Worm (Caenorhabditis elegans) whole organism, L2 larva: ENCODE results near the gene H04D03.7.

Experiments used
- C34F6.9 ChIP-seq: fragments of 150-350 bp; optimal IDR thresholded peaks from 2 replicates; lab custom pipeline; 2014; ENCODE audit warnings: missing biosample characterization, missing genetic modification characterization
- F13H6.1 ChIP-seq: sonication (generic microtip); optimal IDR thresholded peaks from 2 replicates; lab custom pipeline; 2016; ENCODE audit warnings: missing genetic modification characterization, missing compliant biosample characterization
- R02D3.7 ChIP-seq: fragments of 150-350 bp; optimal IDR thresholded peaks from 2 replicates; lab custom pipeline; 2014; ENCODE audit warnings: missing biosample characterization, missing genetic modification characterization
- Y55F3AM.14 ChIP-seq: fragments of 200-800 bp; sonication (Bioruptor generic); optimal IDR thresholded peaks from 2 replicates; lab custom pipeline; 2018; ENCODE audit warnings: mild to moderate bottlenecking, missing genetic modification characterization, missing compliant biosample characterization
- ZK546.5 ChIP-seq: sonication (generic microtip); optimal IDR thresholded peaks from 2 replicates; lab custom pipeline; 2017; ENCODE audit warnings: missing biosample characterization, missing genetic modification characterization
- alr-1 ChIP-seq: fragments of 150-350 bp; optimal IDR thresholded peaks from 2 replicates; lab custom pipeline; 2014; ENCODE audit warnings: missing biosample characterization, missing genetic modification characterization
- aly-2 ChIP-seq: fragments of 150-350 bp; optimal IDR thresholded peaks from 2 replicates; lab custom pipeline; 2014; ENCODE audit warnings: missing biosample characterization, missing genetic modification characterization
- ama-1 ChIP-seq: fragments of 150-350 bp; optimal IDR thresholded peaks from 2 replicates; lab custom pipeline; 2018; ENCODE audit warnings: inconsistent platforms
- blmp-1 ChIP-seq: sonication (generic microtip); optimal IDR thresholded peaks from 2 replicates; lab custom pipeline; 2017; ENCODE audit warnings: missing genetic modification characterization, mild to moderate bottlenecking, missing compliant biosample characterization, antibody characterized with exemption, moderate library complexity; ENCODE audit not compliant: insufficient read depth
- ceh-16 ChIP-seq: fragments of 150-350 bp; optimal IDR thresholded peaks from 2 replicates; lab custom pipeline; 2014; ENCODE audit warnings: missing biosample characterization, missing genetic modification characterization
- ceh-82 ChIP-seq: fragments of 150-350 bp; optimal IDR thresholded peaks from 2 replicates; lab custom pipeline; 2014; ENCODE audit warnings: missing biosample characterization, missing genetic modification characterization
- crh-2 ChIP-seq: sonication (generic microtip); optimal IDR thresholded peaks from 2 replicates; lab custom pipeline; 2017; ENCODE audit warnings: missing biosample characterization, missing genetic modification characterization
- dmd-4 ChIP-seq: sonication (generic microtip); optimal IDR thresholded peaks from 2 replicates; lab custom pipeline; 2017; ENCODE audit warnings: missing biosample characterization, missing genetic modification characterization
- egl-27 ChIP-seq: sonication (generic microtip); optimal IDR thresholded peaks from 3 replicates; lab custom pipeline; 2017; ENCODE audit warnings: missing biosample characterization, missing genetic modification reagents, missing genetic modification characterization
- elt-1 ChIP-seq: fragments of 150-350 bp; optimal IDR thresholded peaks from 2 replicates; lab custom pipeline; 2014; ENCODE audit warnings: missing biosample characterization, missing genetic modification characterization
- elt-3 ChIP-seq: sonication (generic microtip); optimal IDR thresholded peaks from 2 replicates; lab custom pipeline; 2017; ENCODE audit warnings: missing biosample characterization, missing genetic modification characterization
- fos-1 ChIP-seq: fragments of 150-350 bp; optimal IDR thresholded peaks from 2 replicates; lab custom pipeline; 2014; ENCODE audit warnings: missing biosample characterization, missing genetic modification characterization
- gmeb-1 ChIP-seq: fragments of 150-350 bp; optimal IDR thresholded peaks from 2 replicates; lab custom pipeline; 2014; ENCODE audit warnings: missing biosample characterization, missing genetic modification characterization
- lin-11 ChIP-seq: fragments of 150-350 bp; sonication (generic microtip); optimal IDR thresholded peaks from 2 replicates; lab custom pipeline; 2014; ENCODE audit warnings: missing biosample characterization, missing genetic modification characterization, inconsistent platforms, mixed read lengths
- lin-13 ChIP-seq: fragments of 150-350 bp; optimal IDR thresholded peaks from 2 replicates; lab custom pipeline; 2014; ENCODE audit warnings: missing biosample characterization, missing genetic modification reagents, missing genetic modification characterization
- lin-39 ChIP-seq: fragments of 150-350 bp; optimal IDR thresholded peaks from 2 replicates; lab custom pipeline; 2014; ENCODE audit warnings: missing biosample characterization, missing genetic modification reagents, missing genetic modification characterization
- lsy-2 ChIP-seq, 2 experiments: fragments of 150-350 bp in 1 of 2; sonication (generic microtip) in 1 of 2; optimal IDR thresholded peaks; 2 replicates each; lab custom pipeline; 2014 to 2017; ENCODE audit warnings: missing biosample characterization in 2 of 2, missing genetic modification characterization in 2 of 2
- mab-5 ChIP-seq: fragments of 150-350 bp; optimal IDR thresholded peaks from 2 replicates; lab custom pipeline; 2014; ENCODE audit warnings: missing biosample characterization, missing genetic modification characterization
- mbf-1 ChIP-seq: sonication (generic microtip); optimal IDR thresholded peaks from 2 replicates; lab custom pipeline; 2017; ENCODE audit warnings: missing biosample characterization, missing genetic modification characterization
- mdl-1 ChIP-seq, 2 experiments: fragments of 150-350 bp in 1 of 2; sonication (generic microtip) in 1 of 2; optimal IDR thresholded peaks; 2 replicates each; lab custom pipeline; 2017; ENCODE audit warnings: missing biosample characterization in 2 of 2, missing genetic modification characterization in 2 of 2
- nhr-10 ChIP-seq: sonication (generic microtip); optimal IDR thresholded peaks from 2 replicates; lab custom pipeline; 2017; ENCODE audit warnings: missing biosample characterization, missing genetic modification characterization
- nhr-11 ChIP-seq: fragments of 150-350 bp; optimal IDR thresholded peaks from 2 replicates; lab custom pipeline; 2014; ENCODE audit warnings: missing biosample characterization, missing genetic modification characterization
- nhr-12 ChIP-seq: fragments of 150-350 bp; optimal IDR thresholded peaks from 2 replicates; lab custom pipeline; 2014; ENCODE audit warnings: missing biosample characterization, missing genetic modification characterization
- nhr-129 ChIP-seq: fragments of 150-350 bp; optimal IDR thresholded peaks from 2 replicates; lab custom pipeline; 2014; ENCODE audit warnings: missing biosample characterization, missing genetic modification characterization
- nhr-21 ChIP-seq: fragments of 150-350 bp; optimal IDR thresholded peaks from 2 replicates; lab custom pipeline; 2014; ENCODE audit warnings: missing biosample characterization, missing genetic modification characterization
- nhr-237 ChIP-seq: fragments of 150-350 bp; optimal IDR thresholded peaks from 2 replicates; lab custom pipeline; 2014; ENCODE audit warnings: missing biosample characterization, missing genetic modification characterization
- nhr-25 ChIP-seq: fragments of 150-350 bp; sonication (generic microtip); optimal IDR thresholded peaks from 3 replicates; lab custom pipeline; 2014; ENCODE audit warnings: missing biosample characterization, missing genetic modification characterization
- nhr-6 ChIP-seq: fragments of 150-350 bp; optimal IDR thresholded peaks from 2 replicates; lab custom pipeline; 2014; ENCODE audit warnings: missing biosample characterization, missing genetic modification characterization
- nhr-77 ChIP-seq: fragments of 150-350 bp; optimal IDR thresholded peaks from 2 replicates; lab custom pipeline; 2014; ENCODE audit warnings: missing biosample characterization, missing genetic modification characterization
- peb-1 ChIP-seq: fragments of 150-350 bp; optimal IDR thresholded peaks from 2 replicates; lab custom pipeline; 2014; ENCODE audit warnings: missing biosample characterization, missing genetic modification characterization
- sem-4 ChIP-seq: fragments of 150-350 bp; optimal IDR thresholded peaks from 2 replicates; lab custom pipeline; 2014; ENCODE audit warnings: missing biosample characterization, missing genetic modification reagents, missing genetic modification characterization
- skn-1 ChIP-seq: sonication (generic microtip); optimal IDR thresholded peaks from 2 replicates; lab custom pipeline; 2017; ENCODE audit warnings: missing biosample characterization, missing genetic modification characterization
- sma-3 ChIP-seq: sonication (generic microtip); optimal IDR thresholded peaks from 2 replicates; lab custom pipeline; 2016; ENCODE audit warnings: missing genetic modification reagents, missing genetic modification characterization, missing compliant biosample characterization
- sma-9 ChIP-seq, 2 experiments: fragments of 150-350 bp in 1 of 2; sonication (generic microtip) in 1 of 2; optimal IDR thresholded peaks; 2 replicates each; lab custom pipeline; 2014 to 2016; ENCODE audit warnings: missing genetic modification characterization in 2 of 2, mild to moderate bottlenecking in 1 of 2, missing biosample characterization in 1 of 2, missing compliant biosample characterization in 1 of 2, missing genetic modification reagents in 1 of 2, moderate library complexity in 1 of 2
- snpc-4 ChIP-seq: fragments of 150-350 bp; optimal IDR thresholded peaks from 2 replicates; lab custom pipeline; 2014; ENCODE audit warnings: missing biosample characterization, missing genetic modification characterization
- unc-39 ChIP-seq: fragments of 150-350 bp; optimal IDR thresholded peaks from 2 replicates; lab custom pipeline; 2014; ENCODE audit warnings: missing biosample characterization, missing genetic modification characterization
- unc-55 ChIP-seq: fragments of 150-350 bp; sonication (generic microtip); optimal IDR thresholded peaks from 3 replicates; lab custom pipeline; 2014; ENCODE audit warnings: missing biosample characterization, missing genetic modification reagents, missing genetic modification characterization
- unc-62 ChIP-seq: fragments of 150-350 bp; optimal IDR thresholded peaks from 2 replicates; lab custom pipeline; 2014; ENCODE audit warnings: missing biosample characterization, missing genetic modification reagents, missing genetic modification characterization
- zag-1 ChIP-seq: fragments of 150-350 bp; optimal IDR thresholded peaks from 2 replicates; lab custom pipeline; 2014; ENCODE audit warnings: missing biosample characterization, missing genetic modification characterization
- ztf-11 ChIP-seq: sonication (generic microtip); optimal IDR thresholded peaks from 2 replicates; lab custom pipeline; 2017; ENCODE audit warnings: missing biosample characterization, missing genetic modification characterization

The H04D03.7 gene

ce11 chrIII:10427882-10428281 is 18.7 kb downstream of the H04D03.7 start, which contains the start of gene prp-3:
TSS of gene prp-3 (minus strand) at chrIII:10427982.
- TF ChIP-seq mdl-1 (tag; optimal IDR thresholded peaks at IDR 0.05; lab: Kevin White, UChicago): no peak
- no peak for TF ChIP-seq nhr-77 (tag; lab: Kevin White, UChicago)
- no peak for TF ChIP-seq R02D3.7 (tag; lab: Kevin White, UChicago)
- TF ChIP-seq sma-3 (GFP tag; lab: Kevin White, UChicago): no peak
- TF ChIP-seq sma-9 (GFP tag; optimal IDR thresholded peaks at IDR 0.05; lab: Kevin White, UChicago): no peak
- no peak for TF ChIP-seq sma-9 (tag; optimal IDR thresholded peaks at IDR 0.05; lab: Kevin White, UChicago)
- no peak for TF ChIP-seq blmp-1 (tag; lab: Kevin White, UChicago)
- no peak for TF ChIP-seq snpc-4 (tag; lab: Kevin White, UChicago)
- TF ChIP-seq zag-1 (tag; lab: Kevin White, UChicago): no peak
- TF ChIP-seq, all 48 proteins: peak for 0

ce11 chrIII:10423906-10424305 is 22.7 kb downstream of the H04D03.7 start, which contains the start of gene M03C11.6:
TSS of gene M03C11.6 (minus strand) at chrIII:10424006.
- TF ChIP-seq nhr-10 (tag; lab: Kevin White, UChicago) (no peak), zag-1 (tag; lab: Kevin White, UChicago) (no peak), crh-2 (no peak), aly-2 (tag; lab: Kevin White, UChicago) (no peak), peb-1 (tag; lab: Kevin White, UChicago) (no peak), nhr-237 (tag; lab: Kevin White, UChicago) (no peak)

ce11 chrIII:10421680-10422079 is 24.9 kb downstream of the H04D03.7 start:
- TF ChIP-seq unc-39 (tag; lab: Kevin White, UChicago): no peak
- no peak for TF ChIP-seq nhr-77 (tag; lab: Kevin White, UChicago)
- no peak for TF ChIP-seq mbf-1
- TF ChIP-seq nhr-10 (tag; lab: Kevin White, UChicago): no peak
- TF ChIP-seq sem-4 (tag; lab: Kevin White, UChicago): no peak
- no peak for TF ChIP-seq skn-1 (tag; lab: Kevin White, UChicago)
- no peak for TF ChIP-seq elt-1 (tag; lab: Kevin White, UChicago)
- TF ChIP-seq ceh-82: no peak
- TF ChIP-seq F13H6.1 (tag; lab: Kevin White, UChicago): no peak
- no peak for TF ChIP-seq mab-5
- no peak for TF ChIP-seq dmd-4
- TF ChIP-seq elt-3: no peak
- no peak for TF ChIP-seq nhr-25 (tag; lab: Kevin White, UChicago)

- TF ChIP-seq ceh-82 (no peak), nhr-11 (tag; lab: Kevin White, UChicago) (no peak), R02D3.7 (tag; lab: Kevin White, UChicago) (no peak), snpc-4 (tag; lab: Kevin White, UChicago) (no peak), nhr-129 (tag; lab: Kevin White, UChicago) (peak; percentile 74), sem-4 (tag; lab: Kevin White, UChicago) (no peak), Y55F3AM.14 (GFP tag; lab: Kevin White, UChicago) (peak; percentile 30), mdl-1 (tag; optimal IDR thresholded peaks at IDR 0.05; lab: Kevin White, UChicago) (no peak), ama-1 (lab: Kevin White, UChicago) (no peak), ceh-16 (tag; lab: Kevin White, UChicago) (no peak), gmeb-1 (tag; lab: Kevin White, UChicago) (peak; percentile 58), aly-2 (tag; lab: Kevin White, UChicago) (no peak), elt-1 (tag; lab: Kevin White, UChicago) (no peak), elt-3 (no peak), nhr-25 (tag; lab: Kevin White, UChicago) (peak; percentile 37), zag-1 (tag; lab: Kevin White, UChicago) (no peak), lin-11 (peak; percentile 20), blmp-1 (tag; lab: Kevin White, UChicago) (no peak), lin-39 (tag; lab: Kevin White, UChicago) (no peak), ztf-11 (no peak), alr-1 (no peak), peb-1 (tag; lab: Kevin White, UChicago) (no peak), ZK546.5 (tag; lab: Kevin White, UChicago) (no peak), egl-27 (tag; lab: Kevin White, UChicago) (no peak), dmd-4 (no peak), nhr-10 (tag; lab: Kevin White, UChicago) (no peak), fos-1 (peak; percentile 51), skn-1 (tag; lab: Kevin White, UChicago) (no peak), sma-3 (GFP tag; lab: Kevin White, UChicago) (no peak), unc-62 (GFP tag; lab: Kevin White, UChicago) (no peak), nhr-77 (tag; lab: Kevin White, UChicago) (peak; percentile 11), unc-55 (GFP tag; lab: Kevin White, UChicago) (peak; percentile 36), crh-2 (no peak), unc-39 (tag; lab: Kevin White, UChicago) (no peak), lin-13 (GFP tag; lab: Kevin White, UChicago) (no peak), nhr-21 (tag; lab: Kevin White, UChicago) (no peak), nhr-6 (tag; lab: Kevin White, UChicago) (no peak), mbf-1 (no peak), nhr-12 (no peak), C34F6.9 (tag; lab: Kevin White, UChicago) (no peak), lsy-2 (tag; optimal IDR thresholded peaks at IDR 0.05; lab: Kevin White, UChicago) (peak in 1 of 2 experiments; percentile 44)
Measured at ce11 chrIII:10415822-10416221, 30.8 kb downstream of the H04D03.7 start, which contains the start of gene ymel-1. TSS of gene ymel-1 (plus strand) at chrIII:10416139.
